Worm (Caenorhabditis elegans) whole organism, late embryonic: Measurements from ENCODE around the gene T12E12.6.

Experiments
- C08G9.2 ChIP-seq: sonication (generic microtip); optimal IDR thresholded peaks from 2 replicates; lab custom pipeline; 2016; ENCODE audit warnings: mild to moderate bottlenecking, missing genetic modification characterization, moderate library complexity, missing compliant biosample characterization
- C38D4.7 ChIP-seq: fragments of 200-800 bp; sonication (Bioruptor generic); optimal IDR thresholded peaks from 2 replicates; lab custom pipeline; 2018; ENCODE audit warnings: mild to moderate bottlenecking, missing genetic modification characterization, moderate library complexity, missing compliant biosample characterization
- K02D7.2 ChIP-seq: sonication (generic microtip); optimal IDR thresholded peaks from 2 replicates; lab custom pipeline; 2017; ENCODE audit warnings: mild to moderate bottlenecking, missing genetic modification characterization, missing compliant biosample characterization
- T23F11.4 ChIP-seq: fragments of 200-800 bp; sonication (Bioruptor generic); optimal IDR thresholded peaks from 2 replicates; lab custom pipeline; 2018; ENCODE audit warnings: mild to moderate bottlenecking, missing genetic modification characterization, missing compliant biosample characterization
- ahr-1 ChIP-seq: sonication (generic microtip); optimal IDR thresholded peaks from 2 replicates; lab custom pipeline; 2016; ENCODE audit warnings: missing genetic modification characterization, missing compliant biosample characterization
- ama-1 ChIP-seq: fragments of 150-350 bp; optimal IDR thresholded peaks from 2 replicates; lab custom pipeline; 2014
- ceh-19 ChIP-seq: fragments of 200-800 bp; sonication (Bioruptor generic); optimal IDR thresholded peaks from 2 replicates; lab custom pipeline; 2018; ENCODE audit warnings: mild to moderate bottlenecking, missing genetic modification characterization, missing compliant biosample characterization
- ceh-22 ChIP-seq: sonication (generic microtip); optimal IDR thresholded peaks from 2 replicates; lab custom pipeline; 2017; ENCODE audit warnings: missing biosample characterization, missing genetic modification characterization
- ceh-30 ChIP-seq: fragments of 150-350 bp; optimal IDR thresholded peaks from 2 replicates; lab custom pipeline; 2014; ENCODE audit warnings: missing biosample characterization, missing genetic modification characterization
- ceh-34 ChIP-seq: sonication (generic microtip); optimal IDR thresholded peaks from 2 replicates; lab custom pipeline; 2016; ENCODE audit warnings: mild to moderate bottlenecking, missing genetic modification characterization, missing compliant biosample characterization
- ceh-48 ChIP-seq: sonication (generic microtip); optimal IDR thresholded peaks from 2 replicates; lab custom pipeline; 2016; ENCODE audit warnings: missing genetic modification characterization, inconsistent platforms, missing compliant biosample characterization
- ceh-9 ChIP-seq: sonication (generic microtip); optimal IDR thresholded peaks from 2 replicates; lab custom pipeline; 2016; ENCODE audit warnings: mild to moderate bottlenecking, missing genetic modification characterization, inconsistent platforms, missing compliant biosample characterization
- dmd-4 ChIP-seq: sonication (generic microtip); optimal IDR thresholded peaks from 2 replicates; lab custom pipeline; 2016; ENCODE audit warnings: borderline replicate concordance, missing genetic modification characterization, missing compliant biosample characterization
- elt-2 ChIP-seq: sonication (generic microtip); optimal IDR thresholded peaks from 2 replicates; lab custom pipeline; 2016; ENCODE audit warnings: missing genetic modification reagents, missing genetic modification characterization, missing compliant biosample characterization
- eyg-1 ChIP-seq: sonication (generic microtip); optimal IDR thresholded peaks from 2 replicates; lab custom pipeline; 2016; ENCODE audit warnings: missing genotype, missing genetic modification characterization, missing compliant biosample characterization
- gmeb-2 ChIP-seq: sonication (generic microtip); optimal IDR thresholded peaks from 2 replicates; lab custom pipeline; 2016; ENCODE audit warnings: missing genetic modification characterization, inconsistent platforms, missing compliant biosample characterization
- hlh-13 ChIP-seq: fragments of 200-800 bp; sonication (Bioruptor generic); optimal IDR thresholded peaks from 2 replicates; lab custom pipeline; 2018; ENCODE audit warnings: mild to moderate bottlenecking, missing genetic modification characterization, missing compliant biosample characterization
- hlh-30 ChIP-seq: sonication (generic microtip); optimal IDR thresholded peaks from 2 replicates; lab custom pipeline; 2017; ENCODE audit warnings: antibody characterized with exemption, missing genetic modification characterization, missing compliant biosample characterization; ENCODE audit not compliant: insufficient read depth
- hlh-6 ChIP-seq: sonication (generic microtip); optimal IDR thresholded peaks from 2 replicates; lab custom pipeline; 2016; ENCODE audit warnings: missing genotype, missing genetic modification characterization, missing compliant biosample characterization
- hlh-8 ChIP-seq: sonication (generic microtip); optimal IDR thresholded peaks from 2 replicates; lab custom pipeline; 2016; ENCODE audit warnings: missing genotype, missing genetic modification characterization, missing compliant biosample characterization
- lim-6 ChIP-seq: sonication (generic microtip); optimal IDR thresholded peaks from 2 replicates; lab custom pipeline; 2016; ENCODE audit warnings: missing genetic modification characterization, missing compliant biosample characterization
- mec-3 ChIP-seq: sonication (generic microtip); optimal IDR thresholded peaks from 2 replicates; lab custom pipeline; 2016; ENCODE audit warnings: borderline replicate concordance, missing genetic modification characterization, missing compliant biosample characterization
- nfya-1 ChIP-seq: sonication (generic microtip); optimal IDR thresholded peaks from 2 replicates; lab custom pipeline; 2017; ENCODE audit warnings: missing genetic modification characterization, mild to moderate bottlenecking, missing compliant biosample characterization, antibody characterized with exemption, moderate library complexity
- nhr-11 ChIP-seq: fragments of 150-350 bp; optimal IDR thresholded peaks from 2 replicates; lab custom pipeline; 2014; ENCODE audit warnings: missing biosample characterization, missing genetic modification characterization
- nhr-232 ChIP-seq: sonication (generic microtip); optimal IDR thresholded peaks from 2 replicates; lab custom pipeline; 2016; ENCODE audit warnings: missing genetic modification characterization, missing compliant biosample characterization
- pax-1 ChIP-seq: fragments of 150-350 bp; optimal IDR thresholded peaks from 2 replicates; lab custom pipeline; 2014; ENCODE audit warnings: missing biosample characterization, missing genetic modification characterization
- pha-2 ChIP-seq: sonication (generic microtip); optimal IDR thresholded peaks from 2 replicates; lab custom pipeline; 2017; ENCODE audit warnings: mild to moderate bottlenecking, missing genetic modification characterization, missing compliant biosample characterization
- pqm-1 ChIP-seq: sonication (generic microtip); optimal IDR thresholded peaks from 2 replicates; lab custom pipeline; 2016; ENCODE audit warnings: missing genetic modification characterization, missing compliant biosample characterization
- pros-1 ChIP-seq: fragments of 150-350 bp; optimal IDR thresholded peaks from 2 replicates; lab custom pipeline; 2014; ENCODE audit warnings: missing biosample characterization, missing genetic modification reagents, missing genetic modification characterization
- sdc-2 ChIP-seq: sonication (generic microtip); optimal IDR thresholded peaks from 2 replicates; lab custom pipeline; 2016; ENCODE audit warnings: missing genotype, missing genetic modification characterization, missing compliant biosample characterization
- sox-2 ChIP-seq: fragments of 200-800 bp; sonication (Bioruptor generic); IDR thresholded peaks from 2 replicates; pipeline ENCODE4 v1.3.6; 2022; ENCODE audit warnings: missing genetic modification reagents, missing genetic modification characterization, missing compliant biosample characterization
- tbx-2 ChIP-seq: sonication (generic microtip); optimal IDR thresholded peaks from 2 replicates; lab custom pipeline; 2016; ENCODE audit warnings: missing genetic modification characterization, missing compliant biosample characterization
- tbx-7 ChIP-seq: sonication (generic microtip); optimal IDR thresholded peaks from 2 replicates; lab custom pipeline; 2016; ENCODE audit warnings: missing genotype, missing genetic modification characterization, missing compliant biosample characterization
- ttx-3 ChIP-seq: sonication (generic microtip); optimal IDR thresholded peaks from 2 replicates; lab custom pipeline; 2016; ENCODE audit warnings: missing genetic modification reagents, missing genetic modification characterization, missing compliant biosample characterization
- unc-3 ChIP-seq, 2 experiments: fragments of 200-800 bp in 1 of 2; sonication (Bioruptor generic) in 1 of 2; sonication (generic microtip) in 1 of 2; conservative IDR thresholded peaks in 1 of 2; optimal IDR thresholded peaks in 1 of 2; 2 replicates each; pipeline versions ENCODE4 v1.3.6 to Lab custom; 2016 to 2022; ENCODE audit warnings: missing compliant biosample characterization in 2 of 2, missing genetic modification characterization in 2 of 2, missing genetic modification reagents in 1 of 2
- unc-55 ChIP-seq: sonication (generic microtip); optimal IDR thresholded peaks from 2 replicates; lab custom pipeline; 2017; ENCODE audit warnings: missing biosample characterization, missing genetic modification reagents, missing genetic modification characterization
- zip-5 ChIP-seq: sonication (generic microtip); optimal IDR thresholded peaks from 2 replicates; lab custom pipeline; 2016; ENCODE audit warnings: missing genetic modification characterization, missing compliant biosample characterization

Gene T12E12.6

DNA sequence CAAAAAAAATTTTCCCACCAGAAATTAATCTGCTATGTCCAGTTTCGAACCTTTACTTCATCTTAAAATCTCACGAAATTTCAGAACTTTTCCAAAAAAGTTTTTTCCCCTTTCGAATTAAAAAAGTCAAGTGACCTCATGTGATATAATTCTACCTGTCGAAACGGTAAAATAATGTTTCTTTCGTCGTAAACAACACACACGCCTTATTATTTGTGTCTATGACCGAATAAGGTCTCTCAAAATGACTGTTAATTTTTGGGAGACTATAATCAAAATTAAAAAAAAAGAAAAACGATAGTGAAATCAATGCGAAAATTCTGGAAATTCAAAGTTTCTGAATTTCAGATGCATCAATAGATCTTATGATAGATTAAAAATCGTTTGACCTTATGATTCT is 9.3 kb upstream of the T12E12.6 start:
- TF ChIP-seq K02D7.2 (tag; lab: Kevin White, UChicago) (no peak), ama-1 (lab: Kevin White, UChicago) (no peak), zip-5 (tag; lab: Kevin White, UChicago) (no peak), ceh-34 (tag; lab: Kevin White, UChicago) (no peak), hlh-13 (GFP tag; lab: Kevin White, UChicago) (no peak)

DNA sequence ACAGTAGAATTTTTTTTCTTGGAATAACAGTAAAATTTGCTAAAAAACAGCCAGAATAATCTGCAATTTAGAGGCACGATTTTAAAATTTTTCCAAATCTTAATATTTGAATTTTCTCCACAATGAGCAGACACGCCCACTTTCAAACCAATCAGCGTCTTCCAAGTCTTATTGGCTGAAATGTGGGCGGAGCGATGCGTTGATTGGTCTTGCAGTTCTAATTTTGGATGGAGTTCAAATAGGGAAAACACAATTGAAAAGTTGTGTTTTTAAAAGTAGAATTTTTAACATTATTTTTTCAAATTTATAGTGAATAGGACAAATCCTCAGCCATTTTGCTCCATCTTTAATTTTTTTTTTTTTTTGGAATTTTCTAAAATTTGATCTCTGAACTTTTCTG is 8.8 kb upstream of the T12E12.6 start:
- TF ChIP-seq nfya-1 (peak; percentile 92), ceh-19 (GFP tag; lab: Kevin White, UChicago) (no peak)
- TF ChIP-seq, all 69 proteins: peak for 1

DNA sequence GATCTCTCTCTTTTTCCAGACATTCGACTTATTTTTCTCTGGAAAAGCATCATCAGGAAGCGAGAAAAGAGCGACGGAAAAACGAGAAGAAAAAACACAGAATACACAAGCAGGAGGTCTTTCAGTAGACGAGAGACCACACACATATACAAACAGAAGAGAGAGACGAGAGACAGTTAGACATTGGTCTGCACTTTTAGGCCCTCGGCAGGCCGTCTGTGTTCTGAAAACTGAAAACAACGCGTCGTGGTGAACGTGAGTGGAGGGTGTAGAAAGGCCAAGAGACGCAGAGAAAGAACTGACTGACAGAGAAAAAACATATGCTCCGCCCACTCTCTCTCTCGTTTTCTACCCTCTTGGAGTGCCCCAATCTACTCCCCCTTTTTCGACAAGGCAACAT is 8.3 kb upstream of the T12E12.6 start:
- no peak for TF ChIP-seq ahr-1

DNA sequence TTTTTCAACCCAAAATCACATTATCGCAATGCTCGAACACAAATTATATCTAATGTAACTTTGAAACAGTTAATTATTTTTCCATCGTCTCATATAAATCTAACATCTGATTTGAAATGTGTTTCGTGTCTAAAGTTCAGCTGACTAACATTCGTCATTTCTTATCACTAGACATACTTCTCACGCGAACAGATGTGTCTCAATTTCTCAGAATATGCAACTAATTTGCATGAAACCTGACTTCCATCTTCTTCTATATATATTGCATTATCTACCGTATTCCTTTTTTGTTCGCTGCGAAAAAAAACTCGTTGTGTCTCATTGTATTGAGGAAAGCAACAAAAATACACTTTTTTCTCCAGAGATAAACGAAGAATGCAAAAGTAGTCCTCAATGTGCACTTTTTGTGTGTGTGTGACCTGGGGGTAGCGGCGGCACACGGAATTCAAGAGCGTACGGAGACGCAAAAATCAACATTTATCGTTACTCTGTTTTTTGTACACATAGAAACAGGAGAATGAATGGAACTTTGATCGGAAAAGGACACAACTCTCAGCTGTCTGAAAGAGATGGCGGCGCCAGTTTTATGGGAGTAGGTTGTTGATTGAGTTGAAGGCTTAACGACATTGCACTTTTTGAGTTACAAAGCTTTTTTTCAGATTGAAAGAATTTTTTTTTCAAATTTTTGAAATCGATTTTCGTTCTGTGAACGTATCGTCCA is 6.8 kb upstream of the T12E12.6 start:
- TF ChIP-seq pqm-1 (tag; lab: Kevin White, UChicago) (no peak), sox-2 (GFP tag; lab: Robert Waterston, UW) (no peak), ceh-34 (tag; lab: Kevin White, UChicago) (no peak), dmd-4 (tag; lab: Kevin White, UChicago) (no peak), lim-6 (tag; lab: Kevin White, UChicago) (no peak), hlh-30 (tag; lab: Kevin White, UChicago) (no peak), K02D7.2 (tag; lab: Kevin White, UChicago) (no peak), unc-55 (no peak), C08G9.2 (no peak), unc-3 (GFP tag; conservative IDR thresholded peaks at IDR 0.05; lab: Robert Waterston, UW) (no peak), unc-3 (tag; optimal IDR thresholded peaks at IDR 0.05; lab: Kevin White, UChicago) (no peak), tbx-2 (tag; lab: Kevin White, UChicago) (no peak), pros-1 (no peak), hlh-6 (no peak), C38D4.7 (no peak), ceh-9 (no peak)
- TF ChIP-seq, all 69 proteins: peak for 0

DNA sequence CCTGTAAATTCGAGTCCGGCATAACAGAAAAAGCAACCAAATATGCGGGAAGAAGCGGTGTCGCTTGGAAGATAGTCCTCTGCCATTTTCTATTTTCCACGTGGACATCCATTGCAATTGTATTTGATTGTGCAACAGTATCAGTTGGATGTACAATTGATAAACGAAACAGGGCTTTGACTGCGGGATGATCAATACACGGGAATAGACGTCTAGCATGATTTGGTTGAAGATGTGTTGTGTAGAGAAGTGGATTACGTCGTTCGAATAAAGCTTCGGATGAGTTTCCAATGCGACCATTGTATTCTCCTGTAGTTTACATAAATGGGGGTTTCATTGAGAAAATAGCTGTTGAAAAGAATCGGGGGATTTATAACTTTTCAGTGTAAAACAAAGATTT is 1.2 kb downstream of the T12E12.6 start:
- no peak for TF ChIP-seq zip-5 (tag; lab: Kevin White, UChicago)
- TF ChIP-seq hlh-13 (GFP tag; lab: Kevin White, UChicago): no peak
- no peak for TF ChIP-seq mec-3 (tag; lab: Kevin White, UChicago)
- no peak for TF ChIP-seq nhr-232 (tag; lab: Kevin White, UChicago)
- no peak for TF ChIP-seq dmd-4 (tag; lab: Kevin White, UChicago)
- TF ChIP-seq lim-6 (tag; lab: Kevin White, UChicago): no peak

DNA sequence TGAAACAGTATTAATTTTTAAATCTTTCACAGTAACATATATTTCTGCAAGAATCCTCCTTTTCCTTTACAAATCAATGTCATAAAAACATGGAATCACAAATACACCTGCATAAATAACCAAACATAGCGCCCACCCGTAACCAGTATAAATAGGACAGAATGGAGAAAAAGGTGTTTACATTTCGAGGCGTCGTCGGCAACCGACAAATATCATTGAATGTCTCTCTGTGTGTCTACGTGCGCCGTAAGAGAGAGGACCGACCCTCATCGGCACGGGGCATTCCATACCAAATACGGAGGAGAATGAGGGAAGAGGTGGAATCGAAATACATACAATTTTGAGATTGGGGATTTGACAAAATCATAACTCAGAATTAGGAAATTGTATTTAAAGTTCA is 8.8 kb downstream of the T12E12.6 start:
- no peak for TF ChIP-seq ceh-22 (tag; lab: Kevin White, UChicago)
- TF ChIP-seq mec-3 (tag; lab: Kevin White, UChicago): no peak
- TF ChIP-seq ceh-48 (tag; lab: Kevin White, UChicago): no peak
- no peak for TF ChIP-seq ama-1 (lab: Kevin White, UChicago)
- no peak for TF ChIP-seq pax-1 (tag; lab: Kevin White, UChicago)
- no peak for TF ChIP-seq hlh-8
- no peak for TF ChIP-seq T23F11.4 (GFP tag; lab: Kevin White, UChicago)
- no peak for TF ChIP-seq ceh-30 (tag; lab: Kevin White, UChicago)
- TF ChIP-seq pha-2 (tag; lab: Kevin White, UChicago): no peak
- no peak for TF ChIP-seq nhr-11
- TF ChIP-seq sdc-2 (tag; lab: Kevin White, UChicago): no peak
- no peak for TF ChIP-seq nhr-232 (tag; lab: Kevin White, UChicago)
- no peak for TF ChIP-seq ttx-3
- no peak for TF ChIP-seq gmeb-2 (tag; lab: Kevin White, UChicago)
- no peak for TF ChIP-seq elt-2 (tag; lab: Kevin White, UChicago)
- TF ChIP-seq tbx-7: no peak
- TF ChIP-seq ceh-19 (GFP tag; lab: Kevin White, UChicago): no peak
- no peak for TF ChIP-seq K02D7.2 (tag; lab: Kevin White, UChicago)
- no peak for TF ChIP-seq eyg-1 (tag; lab: Kevin White, UChicago)
